Fruit fly (Drosophila melanogaster): ENCODE measurements around the gene MKP-4.

Gene MKP-4

DNA sequence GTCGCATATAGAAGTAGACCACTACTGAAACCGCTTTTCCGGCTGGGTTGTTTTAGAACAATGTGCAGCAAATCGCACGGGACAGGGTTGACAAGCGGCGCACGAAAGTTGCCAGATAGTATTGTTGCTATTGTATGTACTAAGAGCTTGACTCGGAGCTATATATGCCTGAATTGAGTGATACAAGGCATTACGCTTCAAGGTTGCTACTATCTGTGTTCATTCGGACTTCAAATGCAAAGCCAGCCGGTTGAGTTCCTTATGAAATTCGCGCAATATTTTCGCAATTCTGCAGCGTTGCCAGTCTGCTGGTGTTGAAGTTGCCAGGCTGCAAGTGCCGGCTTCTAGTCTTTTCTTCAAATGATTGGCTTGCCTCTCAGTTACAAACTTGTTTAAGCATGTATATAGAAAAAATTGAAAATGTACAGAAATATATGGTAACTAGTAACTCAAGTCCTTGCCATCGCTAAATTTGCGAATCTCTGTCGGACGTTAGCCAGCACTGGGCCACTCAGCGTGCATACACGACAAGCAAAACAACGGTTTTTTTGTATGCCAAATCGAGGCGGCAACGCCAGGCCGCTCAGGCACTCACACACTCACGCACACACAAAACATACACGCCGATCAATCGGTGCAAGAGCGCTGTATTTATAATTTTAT is 29.0 kb downstream of the MKP-4 start, which contains the start of the genes Ranbp21 and Elys (continued):
- TF ChIP-seq CG2678 (tag; optimal IDR thresholded peaks at IDR 0.05) (no peak), bab2 (GFP tag; optimal IDR thresholded peaks at IDR 0.05) (peak; percentile 68), salm (tag; optimal IDR thresholded peaks at IDR 0.05) (no peak), ems (GFP tag; optimal IDR thresholded peaks at IDR 0.05) (peak; percentile 61), CG12104 (GFP tag; optimal IDR thresholded peaks at IDR 0.05) (peak; percentile 11), CG11093 (GFP tag; IDR thresholded peaks at IDR 0.05) (peak; percentile 51; the same call in 2 of the 3 replicates), HLH54F (GFP tag; optimal IDR thresholded peaks at IDR 0.05) (peak; percentile 76), stwl (tag; optimal IDR thresholded peaks at IDR 0.05) (peak; percentile 51), Med (GFP tag) (peak; percentile 91), Scr (GFP tag; IDR thresholded peaks at IDR 0.05; ENCODE audit: partially characterized antibody) (peak; percentile 50), CG18599 (GFP tag; optimal IDR thresholded peaks at IDR 0.05) (no peak), Jarid2 (GFP tag; optimal IDR thresholded peaks at IDR 0.05) (no peak), CG8388 (GFP tag; optimal IDR thresholded peaks at IDR 0.05) (peak; percentile 20), HmgZ (tag; optimal IDR thresholded peaks at IDR 0.05) (peak; percentile 28), CG15696 (tag; optimal IDR thresholded peaks at IDR 0.05) (no peak), CG4730 (GFP tag; IDR thresholded peaks at IDR 0.05) (peak; percentile 34; the same call in 1 of the 2 replicates), ssp (GFP tag; IDR thresholded peaks at IDR 0.05) (peak; percentile 47), zf30C (GFP tag; optimal IDR thresholded peaks at IDR 0.05) (no peak), Hr3 (GFP tag; optimal IDR thresholded peaks at IDR 0.05) (peak; percentile 46), CG12299 (tag; optimal IDR thresholded peaks at IDR 0.05) (no peak), CG15514 (GFP tag; optimal IDR thresholded peaks at IDR 0.05) (peak; percentile 13), cg (GFP tag; optimal IDR thresholded peaks at IDR 0.05) (peak; percentile 69), wdn (GFP tag; IDR thresholded peaks at IDR 0.05) (0 out of 2 replicates have a peak, but pooled peaks have one; percentile 14), B-H1 (GFP tag; IDR thresholded peaks at IDR 0.05) (no peak), CG18011 (GFP tag; optimal IDR thresholded peaks at IDR 0.05) (no peak), pb (GFP tag; optimal IDR thresholded peaks at IDR 0.05) (no peak), CG17829 (tag; optimal IDR thresholded peaks at IDR 0.05) (peak; percentile 33), CG12659 (GFP tag; optimal IDR thresholded peaks at IDR 0.05) (peak; percentile 69), CG12219 (GFP tag; optimal IDR thresholded peaks at IDR 0.05) (no peak), CG30020 (tag; optimal IDR thresholded peaks at IDR 0.05) (peak; percentile 27), CG34422 (GFP tag; IDR thresholded peaks at IDR 0.05) (peak; percentile 63), CG31224 (GFP tag; IDR thresholded peaks at IDR 0.05) (peak; percentile 47; the same call in 1 of the 2 replicates), vfl (GFP tag; optimal IDR thresholded peaks at IDR 0.05) (peak; percentile 26), grau (tag; optimal IDR thresholded peaks at IDR 0.05) (peak; percentile 40), fd96Cb (tag; optimal IDR thresholded peaks at IDR 0.05) (peak; percentile 14), Chrac-16 (GFP tag; optimal IDR thresholded peaks at IDR 0.05) (peak; percentile 71), CG7271 (tag; optimal IDR thresholded peaks at IDR 0.05) (no peak), CG4854 (GFP tag; optimal IDR thresholded peaks at IDR 0.05) (no peak), Xbp1 (GFP tag; optimal IDR thresholded peaks at IDR 0.05) (peak; percentile 67), H2.0 (GFP tag; IDR thresholded peaks at IDR 0.05) (peak; percentile 52), CG1602 (GFP tag; optimal IDR thresholded peaks at IDR 0.05) (peak; percentile 50), lbe (GFP tag; optimal IDR thresholded peaks at IDR 0.05) (no peak), CG10543 (GFP tag; optimal IDR thresholded peaks at IDR 0.05) (peak; percentile 62), CG17912 (GFP tag; optimal IDR thresholded peaks at IDR 0.05) (no peak), CG1024 (GFP tag; IDR thresholded peaks at IDR 0.05) (peak; percentile 31; the same call in 1 of the 2 replicates), Rfx (GFP tag; IDR thresholded peaks at IDR 0.05) (peak; percentile 66; the same call in 1 of the 2 replicates), CG6791 (GFP tag; IDR thresholded peaks at IDR 0.05; ENCODE audit: partially characterized antibody) (peak; percentile 6; the same call in 1 of the 3 replicates), row (GFP tag; IDR thresholded peaks at IDR 0.05) (peak; percentile 70), Max (GFP tag; optimal IDR thresholded peaks at IDR 0.05) (peak; percentile 64)

Data from whole organism, embryonic.